Fruit fly (Drosophila melanogaster) whole organism, embryonic: ENCODE results near the gene ovm.

Source experiments
- Bdp1 ChIP-seq: fragments of 200-800 bp; sonication (Bioruptor generic); optimal IDR thresholded peaks from 3 replicates; lab custom pipeline; 2016; ENCODE audit warnings: missing biosample characterization, missing genetic modification characterization
- CG10267 ChIP-seq: fragments of 200-800 bp; sonication (Bioruptor generic); optimal IDR thresholded peaks from 2 replicates; lab custom pipeline; 2018; ENCODE audit warnings: missing biosample characterization, mild to moderate bottlenecking, missing genetic modification characterization, moderate library complexity
- CG10959 ChIP-seq: fragments of 200-800 bp; sonication (Bioruptor generic); IDR thresholded peaks from 2 replicates; pipeline ENCODE4 v1.3.6; 2022; ENCODE audit warnings: missing biosample characterization, missing genetic modification characterization
- CG11093 ChIP-seq: fragments of 200-800 bp; sonication (Bioruptor generic); IDR thresholded peaks from 3 replicates; pipeline ENCODE4 v1.3.6; 2022; ENCODE audit warnings: missing biosample characterization, missing genetic modification characterization
- CG11456 ChIP-seq: fragments of 200-800 bp; sonication (Bioruptor generic); IDR thresholded peaks from 3 replicates; pipeline ENCODE4 v1.3.6; 2022; ENCODE audit warnings: missing biosample characterization, missing genetic modification characterization
- CG12391 ChIP-seq: fragments of 200-800 bp; sonication (Bioruptor generic); optimal IDR thresholded peaks from 3 replicates; lab custom pipeline; 2018; ENCODE audit warnings: missing biosample characterization, mild to moderate bottlenecking, missing genetic modification characterization, moderate library complexity
- CG12659 ChIP-seq: fragments of 200-800 bp; sonication (Bioruptor generic); optimal IDR thresholded peaks from 3 replicates; lab custom pipeline; 2017; ENCODE audit warnings: mild to moderate bottlenecking, missing biosample characterization, missing genetic modification reagents, missing genetic modification characterization
- CG17359 ChIP-seq: fragments of 200-800 bp; sonication (Bioruptor generic); optimal IDR thresholded peaks from 3 replicates; lab custom pipeline; 2018; ENCODE audit warnings: missing biosample characterization, mild to moderate bottlenecking, missing genetic modification characterization, moderate library complexity
- CG17612 ChIP-seq: fragments of 200-800 bp; sonication (Bioruptor generic); IDR thresholded peaks from 2 replicates; pipeline ENCODE4 v1.3.6; 2022; ENCODE audit warnings: missing biosample characterization, missing genetic modification characterization
- CG17829 ChIP-seq: fragments of 200-800 bp; optimal IDR thresholded peaks from 2 replicates; lab custom pipeline; 2019; ENCODE audit warnings: missing biosample characterization, mild to moderate bottlenecking, missing genetic modification characterization, moderate library complexity
- CG17912 ChIP-seq: fragments of 200-800 bp; sonication (Bioruptor generic); optimal IDR thresholded peaks from 2 replicates; lab custom pipeline; 2018; ENCODE audit warnings: missing biosample characterization, mild to moderate bottlenecking, missing genetic modification characterization
- CG18011 ChIP-seq: fragments of 200-800 bp; sonication (Bioruptor generic); optimal IDR thresholded peaks from 2 replicates; lab custom pipeline; 2017; ENCODE audit warnings: missing biosample characterization, missing genetic modification characterization, mild to moderate bottlenecking, moderate library complexity, missing genotype
- CG2120 ChIP-seq: fragments of 200-800 bp; sonication (Bioruptor generic); optimal IDR thresholded peaks from 3 replicates; lab custom pipeline; 2016; ENCODE audit warnings: missing biosample characterization, missing genetic modification characterization
- CG2199 ChIP-seq: fragments of 200-800 bp; sonication (Bioruptor generic); IDR thresholded peaks from 3 replicates; pipeline ENCODE4 v1.3.6; 2022; ENCODE audit warnings: missing biosample characterization, missing genetic modification characterization
- CG33557 ChIP-seq: fragments of 200-800 bp; sonication (Bioruptor generic); optimal IDR thresholded peaks from 2 replicates; lab custom pipeline; 2019; ENCODE audit warnings: missing biosample characterization, mild to moderate bottlenecking, missing genetic modification characterization, moderate library complexity
- CG34422 ChIP-seq: fragments of 200-800 bp; sonication (Bioruptor generic); IDR thresholded peaks from 3 replicates; pipeline ENCODE4 v1.3.6; 2022; ENCODE audit warnings: missing biosample characterization, missing genetic modification characterization
- CG4328 ChIP-seq: fragments of 200-800 bp; sonication (Bioruptor generic); optimal IDR thresholded peaks from 3 replicates; lab custom pipeline; 2017; ENCODE audit warnings: missing biosample characterization, missing genetic modification reagents, missing genetic modification characterization
- CG6689 ChIP-seq: fragments of 200-800 bp; sonication (Bioruptor generic); IDR thresholded peaks from 2 replicates; pipeline ENCODE4 v1.3.6; 2022; ENCODE audit warnings: missing biosample characterization, missing genetic modification characterization
- CG9932 ChIP-seq: fragments of 200-800 bp; sonication (Bioruptor generic); IDR thresholded peaks from 2 replicates; pipeline ENCODE4 v1.3.6; 2022; ENCODE audit warnings: missing biosample characterization, missing genetic modification characterization
- CTCF ChIP-seq: fragments of 200-800 bp; sonication (Bioruptor generic); optimal IDR thresholded peaks from 2 replicates; lab custom pipeline; 2017; ENCODE audit warnings: missing biosample characterization, mild to moderate bottlenecking, missing genetic modification characterization, moderate library complexity
- CkIIα-i1 ChIP-seq: fragments of 200-800 bp; sonication (Bioruptor generic); IDR thresholded peaks from 2 replicates; pipeline ENCODE4 v1.3.6; 2022; ENCODE audit warnings: missing biosample characterization, missing genetic modification characterization
- Dek ChIP-seq: fragments of 200-800 bp; sonication (Bioruptor generic); optimal IDR thresholded peaks from 3 replicates; lab custom pipeline; 2019; ENCODE audit warnings: missing biosample characterization, mild to moderate bottlenecking, missing genetic modification characterization, moderate library complexity
- ERR ChIP-seq: fragments of 200-800 bp; sonication (Bioruptor generic); optimal IDR thresholded peaks from 2 replicates; lab custom pipeline; 2016; ENCODE audit warnings: missing biosample characterization, missing genetic modification characterization
- Fer2 ChIP-seq: fragments of 200-800 bp; sonication (Bioruptor generic); optimal IDR thresholded peaks from 2 replicates; lab custom pipeline; 2018; ENCODE audit warnings: missing biosample characterization, mild to moderate bottlenecking, missing genetic modification characterization, moderate library complexity
- Fer3 ChIP-seq: fragments of 200-800 bp; sonication (Bioruptor generic); optimal IDR thresholded peaks from 2 replicates; lab custom pipeline; 2018; ENCODE audit warnings: missing biosample characterization, mild to moderate bottlenecking, missing genetic modification characterization, moderate library complexity
- HmgD ChIP-seq: fragments of 200-800 bp; sonication (Bioruptor generic); optimal IDR thresholded peaks from 3 replicates; lab custom pipeline; 2016; ENCODE audit warnings: missing biosample characterization, missing genetic modification characterization
- NK7.1 ChIP-seq: fragments of 200-800 bp; sonication (Bioruptor generic); optimal IDR thresholded peaks from 3 replicates; lab custom pipeline; 2016; ENCODE audit warnings: missing biosample characterization, missing genetic modification characterization
- Ravus ChIP-seq: fragments of 200-800 bp; sonication (Bioruptor generic); IDR thresholded peaks from 2 replicates; pipeline ENCODE4 v1.3.6; 2022; ENCODE audit warnings: missing biosample characterization, missing genetic modification characterization
- Sox102F ChIP-seq: fragments of 200-800 bp; sonication (Bioruptor generic); optimal IDR thresholded peaks from 2 replicates; lab custom pipeline; 2018; ENCODE audit warnings: missing biosample characterization, mild to moderate bottlenecking, missing genetic modification characterization, moderate library complexity
- TFAM ChIP-seq: fragments of 200-800 bp; sonication (Bioruptor generic); optimal IDR thresholded peaks from 2 replicates; lab custom pipeline; 2017; ENCODE audit warnings: missing biosample characterization, missing genetic modification characterization, inconsistent platforms
- Vsx1 ChIP-seq: fragments of 200-800 bp; sonication (Bioruptor generic); optimal IDR thresholded peaks from 2 replicates; lab custom pipeline; 2017; ENCODE audit warnings: missing biosample characterization, mild to moderate bottlenecking, missing genetic modification characterization, missing genetic modification reagents
- ash1 ChIP-seq: fragments of 200-800 bp; sonication (Bioruptor generic); optimal IDR thresholded peaks from 2 replicates; lab custom pipeline; 2018; ENCODE audit warnings: missing biosample characterization, mild to moderate bottlenecking, missing genetic modification characterization
- chm ChIP-seq: fragments of 200-800 bp; sonication (Bioruptor generic); IDR thresholded peaks from 2 replicates; pipeline ENCODE4 v1.3.6; 2022; ENCODE audit warnings: missing biosample characterization, missing genetic modification characterization
- cwo ChIP-seq: fragments of 200-800 bp; sonication (Bioruptor generic); optimal IDR thresholded peaks from 3 replicates; lab custom pipeline; 2017; ENCODE audit warnings: missing biosample characterization, missing genetic modification characterization, mild to moderate bottlenecking, moderate library complexity, missing genetic modification reagents
- dmrt11E ChIP-seq: fragments of 200-800 bp; sonication (Bioruptor generic); optimal IDR thresholded peaks from 3 replicates; lab custom pipeline; 2018; ENCODE audit warnings: missing biosample characterization, mild to moderate bottlenecking, missing genetic modification characterization, moderate library complexity
- fd64A ChIP-seq: fragments of 200-800 bp; sonication (Bioruptor generic); optimal IDR thresholded peaks from 3 replicates; lab custom pipeline; 2018; ENCODE audit warnings: missing biosample characterization, mild to moderate bottlenecking, missing genetic modification characterization
- gem ChIP-seq: fragments of 200-800 bp; sonication (Bioruptor generic); optimal IDR thresholded peaks from 2 replicates; lab custom pipeline; 2019; ENCODE audit warnings: missing biosample characterization, mild to moderate bottlenecking, missing genetic modification characterization, moderate library complexity
- ham ChIP-seq: fragments of 200-800 bp; sonication (Bioruptor generic); IDR thresholded peaks from 2 replicates; pipeline ENCODE4 v1.3.6; 2022; ENCODE audit warnings: missing biosample characterization, missing genetic modification characterization
- hb ChIP-seq: fragments of 200-800 bp; sonication (Bioruptor generic); IDR thresholded peaks from 3 replicates; pipeline ENCODE4 v1.3.6; 2022; ENCODE audit warnings: missing biosample characterization, missing genetic modification characterization; ENCODE audit not compliant: partially characterized antibody
- kni ChIP-seq: fragments of 200-800 bp; sonication (Bioruptor generic); optimal IDR thresholded peaks from 3 replicates; lab custom pipeline; 2017; ENCODE audit warnings: mild to moderate bottlenecking, missing biosample characterization, missing genetic modification reagents, missing genetic modification characterization
- nmo ChIP-seq: fragments of 200-800 bp; sonication (Bioruptor generic); optimal IDR thresholded peaks from 2 replicates; lab custom pipeline; 2018; ENCODE audit warnings: missing biosample characterization, mild to moderate bottlenecking, missing genetic modification characterization, moderate library complexity
- org-1 ChIP-seq: fragments of 200-800 bp; sonication (Bioruptor generic); optimal IDR thresholded peaks from 2 replicates; lab custom pipeline; 2017; ENCODE audit warnings: missing biosample characterization, missing genetic modification characterization
- pb ChIP-seq: fragments of 200-800 bp; sonication (Bioruptor generic); optimal IDR thresholded peaks from 3 replicates; lab custom pipeline; 2016; ENCODE audit warnings: missing biosample characterization, missing genetic modification characterization
- pita ChIP-seq: fragments of 200-800 bp; sonication (Bioruptor generic); optimal IDR thresholded peaks from 2 replicates; lab custom pipeline; 2017; ENCODE audit warnings: missing biosample characterization, mild to moderate bottlenecking, missing genetic modification characterization
- rib ChIP-seq: fragments of 200-800 bp; sonication (Bioruptor generic); IDR thresholded peaks from 2 replicates; pipeline ENCODE4 v1.3.6; 2022; ENCODE audit warnings: missing biosample characterization, missing genetic modification characterization
- scrt ChIP-seq: fragments of 200-800 bp; sonication (Bioruptor generic); optimal IDR thresholded peaks from 2 replicates; lab custom pipeline; 2018; ENCODE audit warnings: missing biosample characterization, mild to moderate bottlenecking, missing genetic modification characterization, moderate library complexity
- sisA ChIP-seq: fragments of 200-800 bp; sonication (Bioruptor generic); IDR thresholded peaks from 2 replicates; pipeline ENCODE4 v1.3.6; 2022; ENCODE audit warnings: missing biosample characterization, missing genetic modification characterization
- sna ChIP-seq: fragments of 200-800 bp; sonication (Bioruptor generic); IDR thresholded peaks from 2 replicates; pipeline ENCODE4 v1.3.6; 2022; ENCODE audit warnings: missing biosample characterization, missing genetic modification characterization; ENCODE audit not compliant: partially characterized antibody
- stwl ChIP-seq: fragments of 200-800 bp; sonication (Bioruptor generic); optimal IDR thresholded peaks from 3 replicates; lab custom pipeline; 2018; ENCODE audit warnings: missing biosample characterization, mild to moderate bottlenecking, missing genetic modification characterization, moderate library complexity
- trem ChIP-seq: fragments of 200-800 bp; optimal IDR thresholded peaks from 3 replicates; lab custom pipeline; 2019; ENCODE audit warnings: missing biosample characterization, mild to moderate bottlenecking, missing genetic modification characterization, moderate library complexity
- trh ChIP-seq: fragments of 200-800 bp; sonication (Bioruptor generic); optimal IDR thresholded peaks from 2 replicates; lab custom pipeline; 2016; ENCODE audit warnings: missing biosample characterization, missing genetic modification characterization
- zfh1 ChIP-seq: fragments of 200-800 bp; sonication (Bioruptor generic); IDR thresholded peaks from 3 replicates; pipeline ENCODE4 v1.3.6; 2022; ENCODE audit warnings: missing biosample characterization, missing genetic modification characterization

ovm gene

DNA sequence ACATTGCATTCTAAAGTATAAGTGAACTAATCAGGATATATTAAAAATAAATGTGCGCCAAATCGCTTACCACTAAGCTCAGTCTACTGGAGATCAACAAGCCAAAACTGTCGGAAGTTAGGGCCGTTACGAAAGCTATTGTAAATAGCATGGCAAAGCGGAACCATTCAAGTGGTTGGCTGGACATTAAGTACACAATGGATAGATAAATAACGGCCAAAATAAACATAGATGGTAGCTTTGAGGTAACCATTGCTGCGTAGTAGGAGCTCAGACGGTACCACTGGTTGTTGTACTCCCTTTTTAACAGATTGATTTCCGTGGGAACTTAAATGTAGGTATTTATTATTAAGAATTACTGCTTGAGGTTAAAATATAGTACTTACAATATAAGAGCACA, 23.0 kb downstream of the ovm start (continued):
- TF ChIP-seq chm (GFP tag; lab: Robert Waterston, UW) (peak; percentile 54; the same call in 1 of the 2 replicates), pb (GFP tag; lab: Kevin White, UChicago) (no peak), Sox102F (GFP tag; lab: Kevin White, UChicago) (no peak), NK7.1 (no peak), cwo (GFP tag; lab: Kevin White, UChicago) (peak; percentile 13), Vsx1 (GFP tag; lab: Kevin White, UChicago) (no peak), CG17912 (GFP tag; lab: Kevin White, UChicago) (no peak), CG2120 (GFP tag; lab: Kevin White, UChicago) (peak; percentile 11), Fer3 (peak; percentile 35), Bdp1 (peak; percentile 15), CG18011 (GFP tag; lab: Kevin White, UChicago) (no peak), Fer2 (no peak), ash1 (GFP tag; lab: Kevin White, UChicago) (peak; percentile 6), scrt (no peak), CG17829 (tag; lab: Kevin White, UChicago) (no peak), CG12391 (no peak), ham (GFP tag; lab: Robert Waterston, UW) (no peak), fd64A (GFP tag; lab: Kevin White, UChicago) (peak; percentile 57), CG10959 (no peak), org-1 (GFP tag; lab: Kevin White, UChicago) (no peak), CTCF (peak; percentile 16), sisA (GFP tag; lab: Robert Waterston, UW) (no peak), rib (no peak), CG10267 (no peak), nmo (GFP tag; lab: Kevin White, UChicago) (no peak), zfh1 (GFP tag; lab: Robert Waterston, UW) (0 out of 3 replicates have a peak, but pooled peaks have one; percentile 23), trem (tag; lab: Kevin White, UChicago) (no peak), ERR (no peak), CG2199 (GFP tag; lab: Robert Waterston, UW) (no peak), CG34422 (GFP tag; lab: Robert Waterston, UW) (no peak), stwl (tag; lab: Kevin White, UChicago) (no peak), CG33557 (peak; percentile 13), CG11093 (GFP tag; lab: Robert Waterston, UW) (no peak), CG6689 (GFP tag; lab: Robert Waterston, UW) (no peak), CG17359 (tag; lab: Kevin White, UChicago) (peak; percentile 61), HmgD (GFP tag; lab: Kevin White, UChicago) (no peak), sna (GFP tag; lab: Robert Waterston, UW) (no peak), dmrt11E (tag; lab: Kevin White, UChicago) (no peak), trh (no peak), TFAM (GFP tag; lab: Kevin White, UChicago) (no peak), gem (tag; lab: Kevin White, UChicago) (peak; percentile 9), CkIIα-i1 (no peak), hb (GFP tag; lab: Robert Waterston, UW) (no peak), Ravus (GFP tag; lab: Robert Waterston, UW) (no peak), CG12659 (GFP tag; lab: Kevin White, UChicago) (no peak), CG4328 (no peak), CG11456 (no peak), pita (no peak), CG9932 (GFP tag; lab: Robert Waterston, UW) (no peak), kni (GFP tag; lab: Kevin White, UChicago) (peak; percentile 75), CG17612 (GFP tag; lab: Robert Waterston, UW) (no peak), Dek (tag; lab: Kevin White, UChicago) (no peak)
